Worm (Caenorhabditis elegans): ENCODE data around the gene dyf-6.

Gene dyf-6

DNA sequence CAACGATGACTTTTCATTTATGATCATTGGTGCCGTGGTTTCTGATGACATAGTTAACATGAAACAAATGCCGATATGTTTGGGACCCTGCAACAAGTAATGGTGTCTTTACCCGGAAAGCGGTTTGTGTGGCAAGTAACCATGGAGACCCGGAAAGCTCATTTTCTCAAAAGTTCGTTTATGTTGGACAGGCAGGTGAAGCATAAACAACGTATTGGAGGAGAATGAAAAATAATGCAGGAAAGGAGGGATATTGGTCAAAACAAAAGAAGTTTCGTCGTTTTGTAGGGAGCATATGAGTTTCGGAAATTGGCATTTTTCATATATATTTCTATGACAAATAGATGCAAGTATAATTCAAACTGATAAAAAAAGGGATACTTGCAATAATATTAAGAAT is at the start of gene dyf-6:
Gene dyf-6 (minus strand): TSS at position 101 of the 400 bp plus-strand sequence.
- TF ChIP-seq unc-62 (GFP tag; optimal IDR thresholded peaks at IDR 0.05): no peak

DNA sequence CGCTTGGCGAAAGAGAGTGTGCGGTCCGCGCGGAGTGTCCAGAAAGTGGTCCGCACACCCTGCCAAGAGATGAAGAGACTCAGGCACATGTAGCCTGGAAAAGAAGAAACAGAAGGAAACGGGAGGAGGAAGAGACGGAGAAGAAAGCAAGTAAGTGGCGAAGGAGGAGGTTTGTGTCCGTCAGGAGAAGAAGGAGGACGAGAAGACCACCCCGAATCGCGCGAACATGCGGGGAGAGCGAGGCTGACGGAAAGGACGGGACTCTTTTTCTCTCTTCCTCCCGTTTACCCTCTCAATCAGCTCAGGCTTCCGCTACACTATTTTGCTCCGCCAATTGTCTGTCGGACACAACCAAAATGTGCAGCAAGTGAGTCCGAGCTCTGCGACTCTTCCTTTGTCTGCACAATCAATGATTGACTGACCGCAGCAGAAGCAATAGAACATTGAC is 49.2 kb upstream of the dyf-6 start:
- TF ChIP-seq unc-62 (GFP tag; optimal IDR thresholded peaks at IDR 0.05): no peak

DNA sequence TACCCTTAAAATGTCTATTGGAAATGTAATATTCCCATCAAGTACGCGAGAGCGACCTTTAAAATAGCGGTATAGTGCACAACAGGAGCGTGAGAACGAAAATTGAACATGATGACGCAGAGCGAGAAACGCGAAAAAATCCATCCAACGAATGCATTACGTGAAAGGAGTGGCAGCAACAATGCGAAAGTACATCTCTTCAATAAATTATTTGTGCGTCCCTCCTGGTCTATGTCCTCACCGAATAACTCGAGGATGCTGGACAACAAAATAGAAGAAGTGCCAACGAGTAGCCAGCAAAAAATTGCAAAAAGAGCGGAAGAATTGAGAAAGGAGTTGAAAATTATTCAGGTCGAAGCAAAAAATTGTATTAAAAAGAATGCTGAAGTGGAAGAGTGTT is 47.6 kb upstream of the dyf-6 start:
- no peak for TF ChIP-seq unc-62 (GFP tag; optimal IDR thresholded peaks at IDR 0.05)

DNA sequence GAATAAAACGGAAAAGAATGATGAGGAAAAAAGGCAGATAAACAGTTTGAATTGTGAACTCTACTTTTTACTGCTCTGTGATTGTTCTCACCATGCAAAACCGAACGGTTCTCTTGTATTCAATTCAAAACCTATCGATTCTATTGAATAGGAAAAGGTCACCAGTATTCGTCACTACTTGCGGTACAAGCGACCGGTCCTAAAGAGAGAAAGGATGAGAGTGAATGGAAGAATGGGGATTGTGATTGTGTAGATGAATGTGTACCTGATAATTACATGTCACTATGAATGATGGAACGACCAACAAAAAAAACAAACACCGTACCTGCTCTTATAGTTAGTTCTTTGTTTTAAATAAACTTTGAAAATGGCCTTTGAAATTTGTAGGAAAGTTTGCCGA is 46.5 kb upstream of the dyf-6 start:
- TF ChIP-seq unc-62 (GFP tag; optimal IDR thresholded peaks at IDR 0.05): no peak

DNA sequence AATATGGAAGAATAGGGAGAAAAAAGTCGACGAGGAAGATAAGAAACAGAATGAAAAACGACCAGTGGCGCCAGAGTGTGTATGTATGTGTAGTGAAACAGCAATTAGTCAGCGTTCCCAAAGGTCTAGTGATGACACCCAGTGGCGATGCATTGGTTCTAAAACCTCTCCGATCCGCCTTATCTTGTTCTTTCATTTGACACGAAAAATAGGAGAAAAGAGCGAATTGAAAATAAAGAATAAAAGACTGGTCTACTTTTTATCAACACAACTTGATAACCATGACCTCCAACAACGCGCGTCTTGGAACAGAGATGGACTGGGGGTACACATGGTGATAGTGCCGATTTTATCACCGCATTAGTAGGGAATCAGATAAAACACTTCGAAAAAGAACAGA is 44.6 kb upstream of the dyf-6 start:
- TF ChIP-seq unc-62 (GFP tag; optimal IDR thresholded peaks at IDR 0.05): no peak

DNA sequence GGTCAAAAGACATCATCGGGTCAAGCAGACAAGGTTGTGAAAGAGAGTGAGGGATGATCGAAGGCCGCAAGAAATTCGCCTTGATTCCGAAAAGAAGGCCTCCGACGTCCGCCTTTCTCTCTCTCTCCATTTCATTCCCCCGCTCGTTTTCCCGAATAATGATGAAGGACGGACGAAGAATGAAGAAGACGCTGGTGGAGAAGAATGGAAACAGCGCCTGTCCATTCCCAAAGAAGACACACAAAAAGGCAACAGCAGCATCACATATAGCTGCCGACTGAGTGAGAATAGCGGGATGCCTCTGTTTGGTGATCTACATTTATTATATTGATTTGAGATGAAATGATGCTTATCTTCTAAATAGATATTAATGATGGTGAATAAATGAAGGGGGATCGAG is 42.9 kb upstream of the dyf-6 start:
- no peak for TF ChIP-seq unc-62 (GFP tag; optimal IDR thresholded peaks at IDR 0.05)

DNA sequence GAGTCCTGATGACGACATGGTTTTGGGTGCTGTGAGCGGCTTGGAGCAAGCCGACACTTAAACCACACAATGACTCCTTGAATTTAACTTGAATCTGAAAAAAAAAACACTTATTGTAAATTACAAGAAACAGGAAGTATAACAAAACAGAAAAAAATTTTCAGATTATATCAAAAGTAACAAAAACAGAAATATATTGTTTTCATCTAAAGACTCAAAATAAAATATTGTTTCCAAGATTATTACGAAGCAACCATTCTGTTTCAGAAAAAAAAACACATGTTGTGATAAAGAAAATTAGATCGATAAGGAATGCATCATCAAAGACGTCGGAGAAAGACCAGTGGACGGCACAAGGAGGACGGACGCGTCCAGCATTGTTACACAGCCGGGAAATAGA is 42.2 kb upstream of the dyf-6 start, which contains the start of gene mig-15:
Gene mig-15 (minus strand): TSS at position 101 of the 400 bp plus-strand sequence.
- TF ChIP-seq unc-62 (GFP tag; optimal IDR thresholded peaks at IDR 0.05): no peak

DNA sequence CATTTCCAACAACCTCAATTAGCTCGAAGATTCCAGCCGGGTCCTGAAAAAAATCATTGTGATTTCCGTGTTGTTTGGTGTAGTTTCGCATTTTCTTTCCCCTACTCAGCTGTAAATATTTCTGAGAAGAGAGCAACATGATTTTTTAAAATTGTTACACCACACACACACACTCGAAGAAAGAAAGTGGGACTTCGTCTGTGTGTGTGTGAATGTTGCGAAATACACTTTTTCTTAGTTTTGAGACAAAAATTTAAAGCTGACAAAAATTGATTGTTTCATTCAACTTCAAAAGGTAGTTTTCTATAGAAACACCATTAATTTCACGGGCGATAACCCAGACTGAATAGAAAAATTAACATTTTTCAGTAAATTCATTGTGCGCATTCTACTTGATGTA is 41.8 kb upstream of the dyf-6 start:
- TF ChIP-seq unc-62 (GFP tag; optimal IDR thresholded peaks at IDR 0.05): no peak

DNA sequence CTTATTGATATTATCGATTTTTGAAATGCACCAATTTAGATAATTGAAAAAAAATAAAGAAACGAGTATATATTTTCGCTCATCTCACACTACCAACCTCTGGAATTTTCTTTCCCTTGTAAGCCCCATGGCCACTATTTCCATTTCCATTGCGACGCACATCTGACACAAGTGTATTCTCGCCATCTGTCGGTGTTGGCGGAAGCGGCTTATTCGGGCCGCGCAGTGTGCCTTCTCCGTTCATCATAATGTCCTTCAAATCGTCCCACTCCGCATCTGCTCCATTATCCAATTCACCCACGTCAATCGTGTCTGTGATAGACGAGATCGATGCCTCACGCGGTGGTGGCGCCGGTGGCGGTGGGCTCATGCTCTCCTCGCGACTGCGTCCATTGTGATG is 38.4 kb upstream of the dyf-6 start:
- no peak for TF ChIP-seq unc-62 (GFP tag; optimal IDR thresholded peaks at IDR 0.05)

DNA sequence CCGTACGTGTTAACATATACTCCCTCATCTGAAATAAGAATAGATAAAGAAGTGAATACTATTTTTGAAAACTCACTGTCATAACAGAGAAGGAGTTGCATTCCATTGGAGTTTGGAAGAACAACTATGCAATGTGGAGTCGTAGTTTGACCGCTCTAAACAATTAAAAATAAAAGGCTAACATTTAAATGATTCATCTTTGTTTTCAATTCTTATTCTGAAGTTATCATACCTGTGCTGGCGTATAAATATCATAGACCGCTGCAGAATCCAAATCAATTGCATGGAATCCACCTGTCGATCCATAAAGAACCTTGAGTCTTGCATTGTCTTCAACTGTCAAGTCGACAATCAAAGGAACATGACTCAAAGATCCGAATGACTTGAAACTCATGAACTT is 36.4 kb upstream of the dyf-6 start:
- TF ChIP-seq unc-62 (GFP tag; optimal IDR thresholded peaks at IDR 0.05): no peak

DNA sequence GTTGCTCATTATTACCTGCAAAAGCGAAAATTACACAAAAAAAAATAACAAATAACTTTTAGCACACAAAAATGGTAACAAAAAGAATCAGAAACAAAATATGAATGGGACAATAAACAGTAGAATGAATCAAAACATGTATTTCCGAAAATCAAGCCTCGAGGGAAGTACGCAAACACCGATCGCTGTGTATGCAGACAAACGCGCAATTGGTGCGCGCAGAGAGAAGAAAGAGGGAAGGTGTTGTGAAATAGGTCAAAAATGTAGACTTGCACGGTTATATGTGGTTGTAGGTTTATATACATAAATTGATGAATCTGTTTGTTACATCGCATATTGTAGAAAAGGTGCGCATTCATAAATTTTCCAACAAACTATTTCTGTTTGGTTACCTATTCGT is 33.4 kb upstream of the dyf-6 start, which contains the start of gene cdk-11.2:
Gene cdk-11.2 (minus strand): TSS at position 23 of the 400 bp plus-strand sequence.
- no peak for TF ChIP-seq unc-62 (GFP tag; optimal IDR thresholded peaks at IDR 0.05)

DNA sequence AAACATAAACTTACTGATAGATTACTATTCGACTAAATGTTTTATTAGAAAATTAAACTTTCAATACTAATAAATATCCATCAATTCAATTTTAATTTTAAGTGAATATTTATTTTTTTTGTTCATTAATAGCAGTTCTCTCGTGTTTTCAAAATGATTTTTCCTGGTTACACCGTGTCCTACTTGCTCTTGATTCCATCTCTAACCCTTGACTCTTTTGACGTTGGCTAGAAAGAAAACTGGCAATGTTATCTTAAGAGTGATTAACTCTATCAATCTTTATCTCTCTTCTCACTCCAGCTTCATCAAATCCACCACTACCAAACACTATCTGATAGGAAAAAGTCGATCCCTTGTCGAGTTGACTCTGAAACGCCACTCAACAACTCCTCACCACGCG is 26.1 kb upstream of the dyf-6 start, which contains the start of gene acr-8:
Gene acr-8 (plus strand): TSS at position 301 of the 400 bp plus-strand sequence.
- TF ChIP-seq unc-62 (GFP tag; optimal IDR thresholded peaks at IDR 0.05): no peak

DNA sequence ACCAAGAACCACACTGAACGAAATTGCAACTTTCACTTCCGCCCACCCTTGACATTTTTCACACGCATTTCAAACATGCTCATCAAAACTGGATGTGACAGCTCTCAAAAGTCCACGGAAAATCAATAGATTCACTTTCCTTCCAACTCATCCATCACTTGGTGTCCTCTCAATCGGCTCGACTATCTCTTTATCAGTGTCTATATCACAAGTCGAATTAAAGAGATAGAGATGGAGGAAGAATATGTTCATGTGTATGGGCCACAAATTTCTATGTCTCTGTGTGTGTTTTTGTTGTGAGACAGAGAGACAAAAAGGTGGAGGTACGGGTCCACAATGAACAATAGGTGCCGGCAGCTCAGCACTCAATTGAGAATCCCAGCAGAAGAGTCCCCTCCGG is 24.2 kb upstream of the dyf-6 start:
- no peak for TF ChIP-seq unc-62 (GFP tag; optimal IDR thresholded peaks at IDR 0.05)

DNA sequence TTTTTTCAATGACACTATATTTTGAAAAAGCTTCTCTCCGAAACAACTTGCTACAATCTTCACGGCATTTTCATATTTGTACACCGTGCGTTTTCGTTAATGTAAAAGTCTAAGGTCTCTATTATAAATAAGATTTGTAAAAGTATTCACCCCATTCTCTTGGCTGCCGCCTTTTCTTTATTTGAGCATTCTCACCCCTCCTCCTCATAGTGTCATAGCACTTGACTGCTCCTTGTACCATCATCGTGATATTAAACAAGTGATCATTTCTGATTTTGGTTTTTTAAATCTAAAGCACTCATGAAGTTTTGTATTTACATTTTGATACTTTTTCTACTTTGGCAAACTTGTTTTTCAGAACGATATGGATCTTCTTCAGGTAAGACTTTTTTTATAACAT is 20.5 kb upstream of the dyf-6 start, which contains the start of gene ZC504.1:
Gene ZC504.1 (plus strand): TSS at position 301 of the 400 bp plus-strand sequence.
- no peak for TF ChIP-seq unc-62 (GFP tag; optimal IDR thresholded peaks at IDR 0.05)

DNA sequence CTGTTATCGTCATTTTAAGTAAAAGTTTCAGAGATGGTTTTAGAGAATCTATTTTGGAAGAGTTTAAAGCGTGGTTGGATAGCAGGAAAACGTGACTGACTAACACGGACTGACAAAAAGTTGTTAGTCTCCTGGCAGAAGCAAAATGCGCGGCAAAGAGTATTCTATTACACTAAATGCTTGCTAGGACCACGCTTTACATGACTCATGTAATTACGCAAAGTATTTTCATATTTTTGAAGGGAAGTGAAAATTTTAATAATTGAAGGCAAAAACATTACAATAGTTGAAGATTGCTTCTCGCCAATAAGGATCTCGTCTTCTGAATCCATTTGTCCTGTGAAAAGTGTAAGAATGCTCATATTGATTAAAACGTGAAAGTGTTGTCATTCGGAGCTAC is 19.9 kb upstream of the dyf-6 start, which contains the start of gene gur-3:
Gene gur-3 (minus strand): TSS at position 101 of the 400 bp plus-strand sequence.
- TF ChIP-seq unc-62 (GFP tag; optimal IDR thresholded peaks at IDR 0.05): no peak

DNA sequence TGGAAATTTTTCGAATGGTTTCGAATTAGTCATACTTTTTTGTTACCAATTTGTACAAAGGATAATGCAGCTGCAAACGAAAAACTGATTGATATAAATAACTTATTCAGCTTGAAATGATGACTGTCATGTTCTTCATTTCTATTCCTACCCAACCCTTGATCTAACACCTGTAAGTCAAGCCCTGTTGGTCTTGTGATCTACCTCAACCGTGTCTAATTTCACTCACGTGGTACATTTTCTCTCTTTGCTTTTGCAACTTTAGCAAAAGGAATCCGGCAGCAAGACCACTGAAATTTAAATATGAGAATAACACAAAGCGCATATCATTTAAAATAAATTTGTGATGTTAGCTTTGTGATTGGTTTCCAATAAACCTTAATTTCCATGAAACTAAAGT is 17.7 kb upstream of the dyf-6 start:
- no peak for TF ChIP-seq unc-62 (GFP tag; optimal IDR thresholded peaks at IDR 0.05)

DNA sequence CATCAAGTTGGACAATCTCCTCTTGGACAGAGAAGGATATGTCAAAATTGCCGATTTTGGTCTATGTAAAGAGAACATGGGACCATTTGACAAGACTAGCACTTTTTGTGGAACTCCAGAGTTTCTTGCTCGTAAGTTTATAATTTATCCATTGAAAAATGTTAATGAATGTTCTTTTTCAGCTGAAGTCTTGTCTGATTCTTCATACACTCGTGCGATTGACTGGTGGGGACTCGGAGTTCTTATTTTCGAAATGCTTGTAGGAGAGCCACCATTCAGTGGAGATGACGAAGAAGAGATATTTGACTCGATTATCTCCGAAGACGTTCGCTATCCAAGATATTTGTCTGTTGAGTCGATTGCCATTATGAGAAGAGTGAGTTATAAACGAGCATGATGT is 14.8 kb upstream of the dyf-6 start:
- no peak for TF ChIP-seq unc-62 (GFP tag; optimal IDR thresholded peaks at IDR 0.05)

Data from whole organism, dauer.